Fruit fly (Drosophila melanogaster) Kc167 (cell line): Measurements from ENCODE around the gene Cp7Fb.

Source experiments
- Myc ChIP-seq: fragments of >200 bp; optimal IDR thresholded peaks from 2 replicates; lab custom pipeline; 2017; ENCODE audit warnings: missing external identifiers
- Sin3A ChIP-seq: fragments of >200 bp; optimal IDR thresholded peaks from 2 replicates; lab custom pipeline; 2018; ENCODE audit warnings: missing external identifiers
- h ChIP-seq: fragments of >200 bp; optimal IDR thresholded peaks from 3 replicates; lab custom pipeline; 2018; ENCODE audit warnings: missing external identifiers
- insv ChIP-seq: fragments of >200 bp; optimal IDR thresholded peaks from 3 replicates; lab custom pipeline; 2018; ENCODE audit warnings: missing external identifiers
- psq ChIP-seq: fragments of >200 bp; optimal IDR thresholded peaks from 2 replicates; lab custom pipeline; 2017; ENCODE audit warnings: missing external identifiers
- ttk ChIP-seq: sonication (Bioruptor generic); optimal IDR thresholded peaks from 2 replicates; lab custom pipeline; 2017; ENCODE audit warnings: missing external identifiers

DNA sequence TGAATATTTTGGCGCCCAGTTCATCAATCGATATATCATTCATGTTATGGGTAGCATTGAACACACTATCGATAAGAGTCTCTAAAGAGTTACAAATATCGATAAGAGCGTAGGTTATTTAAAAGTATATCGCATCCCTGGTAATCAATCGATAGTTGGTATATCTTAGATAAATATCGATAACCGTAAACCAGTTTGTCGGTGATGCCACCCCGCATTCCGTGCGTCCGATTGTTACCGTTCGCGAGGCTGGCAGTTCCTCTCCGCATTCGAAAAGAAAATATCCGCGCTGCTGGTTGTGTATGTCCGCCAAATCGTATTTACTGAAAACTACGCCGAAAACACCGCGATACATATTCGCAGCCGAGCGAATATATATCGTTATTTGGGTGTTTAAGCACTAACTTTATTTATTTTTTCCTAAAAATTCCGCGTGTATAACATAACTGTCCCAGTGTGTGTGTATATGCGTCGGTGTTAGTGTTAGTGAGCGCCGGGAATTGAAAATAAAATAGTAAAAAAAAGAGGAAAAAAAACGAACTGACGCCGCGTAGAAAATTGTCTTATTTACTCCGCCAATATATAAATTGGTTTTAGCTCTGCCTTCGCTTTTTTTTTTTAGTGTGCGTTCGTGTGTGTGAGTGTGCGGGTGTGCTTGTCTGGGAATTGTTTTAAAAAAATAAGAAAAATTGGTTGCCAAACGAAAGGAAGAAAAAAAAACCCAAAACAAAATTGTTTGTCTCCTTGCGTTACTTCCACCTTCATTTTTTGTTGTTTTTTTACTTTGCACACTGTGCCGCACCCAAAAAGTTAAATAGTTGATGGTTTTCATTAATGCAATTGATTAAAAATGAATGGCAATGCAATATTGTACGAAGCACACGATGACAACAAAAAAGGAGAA, 43.7 kb downstream of the Cp7Fb start, which contains the start of gene Nrg:
- TF ChIP-seq h (no peak), insv (lab: Kevin White, UChicago) (no peak), Sin3A (lab: Kevin White, UChicago) (no peak), psq (lab: Kevin White, UChicago) (no peak), Myc (no peak), ttk (lab: Kevin White, UChicago) (no peak)
